Fruit fly (Drosophila melanogaster): ENCODE measurements around the gene Pitslre.

The Pitslre gene

dm6 chr3L:20771001-20771890 lies at the start of gene Pitslre, which contains the start of gene CG4042 (continued):
- TF ChIP-seq Vsx1 (GFP tag; optimal IDR thresholded peaks at IDR 0.05) (no peak), Dbx (GFP tag; IDR thresholded peaks at IDR 0.05) (0 out of 3 replicates have a peak, but pooled peaks have one; percentile 37), CG17385 (GFP tag; optimal IDR thresholded peaks at IDR 0.05) (peak; percentile 32), schlank (tag; optimal IDR thresholded peaks at IDR 0.05) (no peak), Xbp1 (GFP tag; optimal IDR thresholded peaks at IDR 0.05) (peak; percentile 70), al (GFP tag; IDR thresholded peaks at IDR 0.05) (no peak; the same call in none of the 2 replicates), CG10147 (GFP tag; optimal IDR thresholded peaks at IDR 0.05) (peak; percentile 11), Mes4 (GFP tag; optimal IDR thresholded peaks at IDR 0.05) (no peak), CG17186 (GFP tag; optimal IDR thresholded peaks at IDR 0.05) (peak; percentile 15), CG8944 (GFP tag; optimal IDR thresholded peaks at IDR 0.05) (no peak), zen (tag; optimal IDR thresholded peaks at IDR 0.05) (no peak), NFAT (GFP tag; IDR thresholded peaks at IDR 0.05) (no peak; the same call in 1 of the 2 replicates), BtbVII (GFP tag; optimal IDR thresholded peaks at IDR 0.05) (peak; percentile 0), CG2116 (GFP tag; optimal IDR thresholded peaks at IDR 0.05) (peak; percentile 25), kay (GFP tag; optimal IDR thresholded peaks at IDR 0.05) (peak; percentile 25), CG2678 (tag; optimal IDR thresholded peaks at IDR 0.05) (peak; percentile 43), bcd (GFP tag; optimal IDR thresholded peaks at IDR 0.05) (peak; percentile 40), Fer2 (tag; optimal IDR thresholded peaks at IDR 0.05) (no peak), nom (GFP tag; optimal IDR thresholded peaks at IDR 0.05) (no peak), GATAe (GFP tag; conservative IDR thresholded peaks at IDR 0.05) (no peak), Ada2b (GFP tag; IDR thresholded peaks at IDR 0.05) (no peak), CG3995 (GFP tag; optimal IDR thresholded peaks at IDR 0.05) (peak; percentile 26), CG9437 (GFP tag; optimal IDR thresholded peaks at IDR 0.05) (peak; percentile 53), CG10462 (GFP tag; optimal IDR thresholded peaks at IDR 0.05) (peak; percentile 30), tup (GFP tag; optimal IDR thresholded peaks at IDR 0.05) (no peak), Scr (GFP tag; IDR thresholded peaks at IDR 0.05; ENCODE audit: partially characterized antibody) (peak; percentile 78), Sox100B (GFP tag; optimal IDR thresholded peaks at IDR 0.05) (peak; percentile 59), luna (GFP tag; optimal IDR thresholded peaks at IDR 0.05) (no peak), CG33557 (GFP tag; optimal IDR thresholded peaks at IDR 0.05) (no peak), CG32772 (GFP tag; IDR thresholded peaks at IDR 0.05) (no peak; the same call in 1 of the 2 replicates), CG12299 (tag; optimal IDR thresholded peaks at IDR 0.05) (no peak), CG15696 (tag; optimal IDR thresholded peaks at IDR 0.05) (no peak), lov (optimal IDR thresholded peaks at IDR 0.05) (no peak), lov (GFP tag; IDR thresholded peaks at IDR 0.05) (no peak), CG1602 (GFP tag; optimal IDR thresholded peaks at IDR 0.05) (peak; percentile 47), CG10431 (GFP tag; optimal IDR thresholded peaks at IDR 0.05) (peak; percentile 7), CG6272 (GFP tag; IDR thresholded peaks at IDR 0.05) (no peak; the same call in 1 of the 2 replicates), Atf-2 (GFP tag; optimal IDR thresholded peaks at IDR 0.05) (no peak), gcm2 (GFP tag; optimal IDR thresholded peaks at IDR 0.05) (no peak), hkb (optimal IDR thresholded peaks at IDR 0.05) (no peak), hkb (GFP tag; IDR thresholded peaks at IDR 0.05) (peak; percentile 16; the same call in 1 of the 2 replicates), CG13775 (GFP tag; optimal IDR thresholded peaks at IDR 0.05) (peak; percentile 45), Usf (GFP tag; optimal IDR thresholded peaks at IDR 0.05) (no peak), bab2 (GFP tag; optimal IDR thresholded peaks at IDR 0.05) (no peak), fru (optimal IDR thresholded peaks at IDR 0.05) (no peak), tx (GFP tag; optimal IDR thresholded peaks at IDR 0.05) (no peak), dati (GFP tag; IDR thresholded peaks at IDR 0.05) (no peak), CG12155 (GFP tag; optimal IDR thresholded peaks at IDR 0.05) (peak; percentile 53), HHEX (GFP tag; optimal IDR thresholded peaks at IDR 0.05) (no peak), CG7271 (tag; optimal IDR thresholded peaks at IDR 0.05) (no peak)

Measured in whole organism, embryonic.